Fruit fly (Drosophila melanogaster): ENCODE measurements around the gene CG6325.
A peak's percentile ranks its signal among the peaks of the same experiment; 100 is the strongest.

Gene CG6325

dm6 chr3R:10395233-10395815 is 11.8 kb downstream of the CG6325 start:
- no peak for TF ChIP-seq CG17801 (GFP tag; optimal IDR thresholded peaks at IDR 0.05; ENCODE audit: partially characterized antibody)

DNA sequence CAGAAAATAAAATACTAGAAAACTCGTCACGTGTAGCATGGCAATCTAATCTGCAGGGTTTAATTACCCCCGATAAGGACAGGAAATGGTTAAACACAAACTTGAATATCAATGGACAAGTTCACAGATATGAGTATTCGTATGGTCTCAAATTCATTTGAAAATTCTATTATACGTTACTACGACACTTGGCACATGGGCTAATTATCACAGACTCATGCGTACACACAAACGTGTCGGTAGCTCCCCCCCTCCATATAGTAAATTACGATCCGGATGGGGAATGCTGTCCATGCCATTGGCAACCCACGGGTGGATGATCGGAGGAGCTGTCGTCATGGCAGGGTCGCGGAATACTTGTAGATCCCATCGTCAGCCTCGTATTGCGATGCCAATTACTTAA is 12.7 kb downstream of the CG6325 start:
- TF ChIP-seq CG17801 (GFP tag; optimal IDR thresholded peaks at IDR 0.05; ENCODE audit: partially characterized antibody): no peak

DNA sequence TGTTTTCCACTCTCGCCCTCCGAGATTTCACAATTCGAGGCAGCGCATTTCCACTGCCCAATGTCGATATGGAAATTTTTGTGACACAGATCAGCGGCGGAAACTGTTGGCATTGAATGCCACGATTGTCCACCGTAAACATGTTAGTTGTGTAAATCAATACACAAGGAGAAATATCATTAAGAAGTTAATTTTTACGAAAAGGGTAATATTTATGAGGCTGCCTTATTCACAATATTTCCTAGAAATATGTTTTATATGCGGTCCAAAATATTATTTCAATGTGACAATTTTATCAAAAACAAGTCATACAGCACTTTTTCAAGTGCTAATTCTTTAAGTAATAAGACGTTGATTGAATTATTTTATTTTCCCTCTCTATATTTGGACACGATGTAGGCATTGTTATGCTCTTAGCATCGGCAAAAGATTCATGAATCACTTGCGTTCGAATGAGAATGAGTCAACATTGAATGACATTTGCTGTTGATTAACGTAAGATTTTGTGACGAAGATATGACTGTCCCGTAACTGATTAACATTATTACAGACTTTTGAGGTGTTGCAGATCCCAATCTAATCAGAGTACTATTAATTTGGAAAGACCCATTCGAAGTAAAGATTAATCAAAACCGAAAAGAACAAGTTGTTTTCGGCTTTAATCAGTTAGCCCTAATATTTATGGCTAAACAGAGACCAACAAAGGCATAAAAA is 13.3 kb downstream of the CG6325 start:
- TF ChIP-seq CG17801 (GFP tag; optimal IDR thresholded peaks at IDR 0.05; ENCODE audit: partially characterized antibody): no peak

- no peak for TF ChIP-seq CG17801 (GFP tag; optimal IDR thresholded peaks at IDR 0.05; ENCODE audit: partially characterized antibody)
These were observed 13.9 kb downstream of the CG6325 start for dm6 chr3R:10393020-10393653.

dm6 chr3R:10392539-10392919 is 14.6 kb downstream of the CG6325 start:
- TF ChIP-seq CG17801 (GFP tag; optimal IDR thresholded peaks at IDR 0.05; ENCODE audit: partially characterized antibody): no peak

DNA sequence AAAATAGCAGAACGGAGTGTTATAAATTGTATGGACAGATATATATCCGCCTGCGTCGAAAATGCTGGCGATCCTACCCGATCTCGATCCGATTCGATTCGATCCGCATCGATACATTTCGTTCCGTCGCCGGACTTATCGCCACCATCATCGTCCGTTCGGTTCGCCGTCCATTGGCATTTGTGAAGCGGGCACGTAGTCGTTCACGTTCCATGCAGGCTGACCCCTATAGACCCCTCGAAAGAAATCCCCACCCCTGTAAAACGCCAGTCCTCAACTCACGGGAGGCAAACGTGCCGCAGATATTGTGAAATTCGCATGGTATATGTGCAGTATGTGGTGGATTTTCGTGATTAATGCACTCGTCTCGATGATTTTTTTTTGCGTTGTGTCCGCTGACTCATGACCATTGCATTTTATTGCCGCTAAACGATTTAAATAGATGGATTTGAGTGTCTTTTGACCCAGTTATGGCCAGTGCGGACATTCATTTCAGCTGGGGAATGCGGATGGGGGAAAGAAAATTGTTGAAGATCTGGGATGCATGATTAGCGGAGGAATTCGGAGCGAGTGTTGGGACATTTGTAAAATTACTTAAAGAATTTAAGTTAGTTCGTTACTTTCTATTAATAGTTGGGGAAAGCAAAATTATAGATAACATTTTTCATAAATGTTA is 15.1 kb downstream of the CG6325 start:
- no peak for TF ChIP-seq CG17801 (GFP tag; optimal IDR thresholded peaks at IDR 0.05; ENCODE audit: partially characterized antibody)

dm6 chr3R:10390914-10391377 is 16.1 kb downstream of the CG6325 start:
- TF ChIP-seq CG17801 (GFP tag; optimal IDR thresholded peaks at IDR 0.05; ENCODE audit: partially characterized antibody): no peak

- no peak for TF ChIP-seq CG17801 (GFP tag; optimal IDR thresholded peaks at IDR 0.05; ENCODE audit: partially characterized antibody)
These were observed 17.1 kb downstream of the CG6325 start for dm6 chr3R:10389877-10390468.

DNA sequence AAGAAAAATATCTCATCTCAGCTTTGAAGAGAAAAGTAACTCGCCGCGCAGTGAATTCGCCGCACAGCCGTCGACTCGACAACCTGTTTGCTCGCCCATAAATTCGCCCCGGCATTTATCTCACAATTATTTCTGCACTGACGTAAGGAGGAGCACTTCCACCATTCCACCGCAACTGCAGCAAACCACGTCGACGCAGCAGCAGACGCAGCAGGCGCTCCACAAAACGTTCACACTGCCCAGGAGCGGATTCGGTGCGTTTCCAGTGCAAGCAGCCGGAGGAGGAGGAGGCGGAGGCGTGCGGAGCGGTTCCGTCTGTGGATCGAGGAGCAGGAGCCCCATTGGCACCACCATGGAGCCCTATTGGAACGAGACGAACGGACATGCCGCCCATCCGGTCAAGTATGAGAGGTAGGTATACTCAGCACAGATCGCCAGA is 18.0 kb downstream of the CG6325 start:
- TF ChIP-seq CG17801 (GFP tag; optimal IDR thresholded peaks at IDR 0.05; ENCODE audit: partially characterized antibody): no peak

dm6 chr3R:10388128-10389026 is 18.7 kb downstream of the CG6325 start, which contains the start of gene cwo:
Gene cwo, plus strand, starts transcription at chr3R:10388258.
- peak; percentile 5 for TF ChIP-seq CG17801 (GFP tag; optimal IDR thresholded peaks at IDR 0.05; ENCODE audit: partially characterized antibody)

dm6 chr3R:10380025-10380424 is 27.1 kb downstream of the CG6325 start:
- TF ChIP-seq CG17801 (GFP tag; optimal IDR thresholded peaks at IDR 0.05; ENCODE audit: partially characterized antibody): no peak

dm6 chr3R:10379409-10379808 is 27.7 kb downstream of the CG6325 start:
- no peak for TF ChIP-seq CG17801 (GFP tag; optimal IDR thresholded peaks at IDR 0.05; ENCODE audit: partially characterized antibody)

DNA sequence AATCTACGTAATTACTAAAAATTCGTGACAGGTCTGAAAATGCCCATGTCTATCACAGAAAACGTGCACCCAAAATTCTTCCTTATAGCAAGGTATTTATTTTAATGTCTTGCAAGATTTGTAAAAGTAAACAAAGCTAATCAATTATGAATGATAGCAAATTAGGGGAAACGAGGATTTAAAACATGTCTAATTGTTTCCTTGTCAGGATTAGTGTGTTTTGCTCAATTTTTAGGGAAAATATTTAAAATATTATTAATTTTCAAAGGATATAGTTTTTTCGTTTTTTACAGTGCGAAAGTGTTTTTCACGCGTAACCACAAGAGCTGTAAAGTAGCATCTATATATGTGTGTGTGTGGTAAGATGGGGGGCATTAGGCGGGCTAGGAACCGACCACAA is 28.1 kb downstream of the CG6325 start:
- TF ChIP-seq CG17801 (GFP tag; optimal IDR thresholded peaks at IDR 0.05; ENCODE audit: partially characterized antibody): no peak

dm6 chr3R:10377849-10378248 is 29.2 kb downstream of the CG6325 start, which contains the start of gene Rfx:
Gene Rfx, minus strand, starts transcription at chr3R:10378068.
- TF ChIP-seq CG17801 (GFP tag; optimal IDR thresholded peaks at IDR 0.05; ENCODE audit: partially characterized antibody): peak; percentile 74

Measured in ovary, adult (tissue).